Fruit fly (Drosophila melanogaster) whole organism, embryonic: ENCODE data around the gene Rpp30.

ENCODE experiments used
- Adf1 ChIP-seq: fragments of 200-800 bp; sonication (Bioruptor generic); IDR thresholded peaks from 2 replicates; pipeline ENCODE4 v1.3.6; 2022; ENCODE audit warnings: missing biosample characterization, missing genetic modification characterization
- Asciz ChIP-seq: fragments of 200-800 bp; sonication (Bioruptor generic); optimal IDR thresholded peaks from 2 replicates; lab custom pipeline; 2017; ENCODE audit warnings: missing biosample characterization, mild to moderate bottlenecking, missing genetic modification characterization, missing genetic modification reagents
- Atf3 ChIP-seq: fragments of 200-800 bp; sonication (Bioruptor generic); optimal IDR thresholded peaks from 3 replicates; lab custom pipeline; 2016; ENCODE audit warnings: missing biosample characterization, missing genetic modification characterization
- Bgb ChIP-seq: fragments of 200-800 bp; sonication (Bioruptor generic); IDR thresholded peaks from 2 replicates; pipeline ENCODE4 v1.3.6; 2022; ENCODE audit warnings: missing biosample characterization, missing genetic modification characterization; ENCODE audit not compliant: partially characterized antibody
- CG1024 ChIP-seq: fragments of 200-800 bp; sonication (Bioruptor generic); IDR thresholded peaks from 2 replicates; pipeline ENCODE4 v1.3.6; 2022; ENCODE audit warnings: missing biosample characterization, missing genetic modification characterization
- CG10959 ChIP-seq: fragments of 200-800 bp; sonication (Bioruptor generic); IDR thresholded peaks from 2 replicates; pipeline ENCODE4 v1.3.6; 2022; ENCODE audit warnings: missing biosample characterization, missing genetic modification characterization
- CG12071 ChIP-seq: fragments of 200-800 bp; sonication (Bioruptor generic); optimal IDR thresholded peaks from 3 replicates; lab custom pipeline; 2018; ENCODE audit warnings: missing biosample characterization, mild to moderate bottlenecking, missing genetic modification characterization
- CG12155 ChIP-seq: fragments of 200-800 bp; sonication (Bioruptor generic); optimal IDR thresholded peaks from 3 replicates; lab custom pipeline; 2016; ENCODE audit warnings: missing biosample characterization, missing genetic modification characterization
- CG13123 ChIP-seq: fragments of 200-800 bp; sonication (Bioruptor generic); optimal IDR thresholded peaks from 2 replicates; lab custom pipeline; 2016; ENCODE audit warnings: missing biosample characterization, missing genetic modification characterization
- CG14014 ChIP-seq: fragments of 200-800 bp; sonication (Bioruptor generic); IDR thresholded peaks from 2 replicates; pipeline ENCODE4 v1.3.6; 2022; ENCODE audit warnings: missing biosample characterization, missing genetic modification characterization
- CG14860 ChIP-seq: fragments of 200-800 bp; sonication (Bioruptor generic); IDR thresholded peaks from 3 replicates; pipeline ENCODE4 v1.3.6; 2022; ENCODE audit warnings: missing biosample characterization, missing genetic modification characterization; ENCODE audit not compliant: partially characterized antibody
- CG14965 ChIP-seq: fragments of 200-800 bp; sonication (Bioruptor generic); optimal IDR thresholded peaks from 2 replicates; lab custom pipeline; 2016; ENCODE audit warnings: missing biosample characterization, missing genetic modification characterization, borderline replicate concordance
- CG15073 ChIP-seq: fragments of 200-800 bp; sonication (Bioruptor generic); optimal IDR thresholded peaks from 2 replicates; lab custom pipeline; 2016; ENCODE audit warnings: missing biosample characterization, missing genetic modification characterization
- CG17328 ChIP-seq: fragments of 200-800 bp; sonication (Bioruptor generic); IDR thresholded peaks from 2 replicates; pipeline ENCODE4 v1.3.6; 2022; ENCODE audit warnings: missing biosample characterization, missing genetic modification characterization
- CG17359 ChIP-seq: fragments of 200-800 bp; sonication (Bioruptor generic); optimal IDR thresholded peaks from 3 replicates; lab custom pipeline; 2018; ENCODE audit warnings: missing biosample characterization, mild to moderate bottlenecking, missing genetic modification characterization, moderate library complexity
- CG30431 ChIP-seq: fragments of 200-800 bp; sonication (Bioruptor generic); optimal IDR thresholded peaks from 2 replicates; lab custom pipeline; 2017; ENCODE audit warnings: missing biosample characterization, missing genetic modification characterization
- CG32767 ChIP-seq: fragments of 200-800 bp; sonication (Bioruptor generic); IDR thresholded peaks from 2 replicates; pipeline ENCODE4 v1.3.6; 2022; ENCODE audit warnings: missing biosample characterization, missing genetic modification characterization
- CG33213 ChIP-seq: fragments of 200-800 bp; sonication (Bioruptor generic); optimal IDR thresholded peaks from 3 replicates; lab custom pipeline; 2016; ENCODE audit warnings: missing biosample characterization, missing genetic modification characterization
- CG34224 ChIP-seq: fragments of 200-800 bp; sonication (Bioruptor generic); IDR thresholded peaks from 3 replicates; pipeline ENCODE4 v1.3.6; 2022; ENCODE audit warnings: missing biosample characterization, missing genetic modification characterization; ENCODE audit not compliant: partially characterized antibody
- CG5953 ChIP-seq: fragments of 200-800 bp; sonication (Bioruptor generic); IDR thresholded peaks from 2 replicates; pipeline ENCODE4 v1.3.6; 2022; ENCODE audit warnings: missing biosample characterization, missing genetic modification characterization
- CG6175 ChIP-seq: fragments of 200-800 bp; sonication (Bioruptor generic); IDR thresholded peaks from 3 replicates; pipeline ENCODE4 v1.3.6; 2022; ENCODE audit warnings: missing biosample characterization, missing genetic modification characterization
- CG6654 ChIP-seq: fragments of 200-800 bp; sonication (Bioruptor generic); optimal IDR thresholded peaks from 2 replicates; lab custom pipeline; 2017; ENCODE audit warnings: missing biosample characterization, mild to moderate bottlenecking, missing genetic modification characterization
- CG7357 ChIP-seq: fragments of 200-800 bp; sonication (Bioruptor generic); IDR thresholded peaks from 3 replicates; pipeline ENCODE4 v1.3.6; 2022; ENCODE audit warnings: missing biosample characterization, missing genetic modification characterization
- CG9797 ChIP-seq: fragments of 200-800 bp; sonication (Bioruptor generic); optimal IDR thresholded peaks from 3 replicates; lab custom pipeline; 2018; ENCODE audit warnings: missing biosample characterization, mild to moderate bottlenecking, missing genetic modification characterization
- CG9932 ChIP-seq: fragments of 200-800 bp; sonication (Bioruptor generic); IDR thresholded peaks from 2 replicates; pipeline ENCODE4 v1.3.6; 2022; ENCODE audit warnings: missing biosample characterization, missing genetic modification characterization
- CoRest ChIP-seq: fragments of 200-800 bp; sonication (Bioruptor generic); optimal IDR thresholded peaks from 3 replicates; lab custom pipeline; 2018; ENCODE audit warnings: missing biosample characterization, mild to moderate bottlenecking, missing genetic modification characterization, moderate library complexity
- Dip3 ChIP-seq: fragments of 200-800 bp; sonication (Bioruptor generic); optimal IDR thresholded peaks from 3 replicates; lab custom pipeline; 2016; ENCODE audit warnings: missing biosample characterization, missing genetic modification characterization
- Drgx ChIP-seq: fragments of 200-800 bp; sonication (Bioruptor generic); IDR thresholded peaks from 2 replicates; pipeline ENCODE4 v1.3.6; 2022; ENCODE audit warnings: missing biosample characterization, missing genetic modification characterization
- HLH54F ChIP-seq: fragments of 200-800 bp; sonication (Bioruptor generic); optimal IDR thresholded peaks from 3 replicates; lab custom pipeline; 2016; ENCODE audit warnings: missing biosample characterization, missing genetic modification characterization
- Hand ChIP-seq: fragments of 200-800 bp; sonication (Bioruptor generic); optimal IDR thresholded peaks from 2 replicates; lab custom pipeline; 2017; ENCODE audit warnings: mild to moderate bottlenecking, missing biosample characterization, missing genetic modification reagents, missing genetic modification characterization
- HmgZ ChIP-seq: fragments of 200-800 bp; sonication (Bioruptor generic); optimal IDR thresholded peaks from 2 replicates; lab custom pipeline; 2018; ENCODE audit warnings: missing biosample characterization, mild to moderate bottlenecking, missing genetic modification characterization
- Hr39 ChIP-seq: fragments of >200 bp; optimal IDR thresholded peaks from 2 replicates; lab custom pipeline; 2017
- Hr51 ChIP-seq, 2 experiments: fragments of 200-800 bp; sonication (Bioruptor generic); optimal IDR thresholded peaks; 2 replicates in 1 of 2; 3 replicates in 1 of 2; lab custom pipeline; 2016 to 2018; ENCODE audit warnings: missing biosample characterization in 2 of 2, missing genetic modification characterization in 2 of 2, mild to moderate bottlenecking in 1 of 2, moderate library complexity in 1 of 2
- Hsf ChIP-seq: fragments of 200-800 bp; sonication (Bioruptor generic); optimal IDR thresholded peaks from 3 replicates; lab custom pipeline; 2016; ENCODE audit warnings: missing biosample characterization, missing genetic modification characterization
- NC2β ChIP-seq: fragments of 200-800 bp; sonication (Bioruptor generic); optimal IDR thresholded peaks from 2 replicates; lab custom pipeline; 2016; ENCODE audit warnings: missing biosample characterization, missing genetic modification characterization
- Nf-YB ChIP-seq: fragments of 200-800 bp; sonication (Bioruptor generic); optimal IDR thresholded peaks from 3 replicates; lab custom pipeline; 2019; ENCODE audit warnings: missing biosample characterization, mild to moderate bottlenecking, missing genetic modification characterization, moderate library complexity
- Sox100B ChIP-seq: fragments of 200-800 bp; sonication (Bioruptor generic); optimal IDR thresholded peaks from 3 replicates; lab custom pipeline; 2018; ENCODE audit warnings: missing biosample characterization, mild to moderate bottlenecking, missing genetic modification characterization
- Tbp ChIP-seq: fragments of >200 bp; optimal IDR thresholded peaks from 2 replicates; lab custom pipeline; 2018; ENCODE audit warnings: missing biosample characterization, missing genetic modification characterization
- al ChIP-seq: fragments of 200-800 bp; sonication (Bioruptor generic); IDR thresholded peaks from 2 replicates; pipeline ENCODE4 v1.3.6; 2022; ENCODE audit warnings: missing biosample characterization, missing genetic modification characterization
- ara ChIP-seq: fragments of 200-800 bp; sonication (Bioruptor generic); IDR thresholded peaks from 2 replicates; pipeline ENCODE4 v1.3.6; 2022; ENCODE audit warnings: missing biosample characterization, missing genetic modification characterization
- bcd ChIP-seq: fragments of 200-800 bp; sonication (Bioruptor generic); optimal IDR thresholded peaks from 2 replicates; lab custom pipeline; 2017; ENCODE audit warnings: missing biosample characterization, mild to moderate bottlenecking, missing genetic modification characterization
- cas ChIP-seq: fragments of 200-800 bp; sonication (Bioruptor generic); IDR thresholded peaks from 2 replicates; pipeline ENCODE4 v1.3.6; 2022; ENCODE audit warnings: missing biosample characterization, missing genetic modification characterization
- croc ChIP-seq: fragments of 200-800 bp; sonication (Bioruptor generic); conservative IDR thresholded peaks from 3 replicates; pipeline ENCODE4 v1.3.6; 2022; ENCODE audit warnings: missing biosample characterization, missing genetic modification characterization
- ewg ChIP-seq: fragments of 200-800 bp; sonication (Bioruptor generic); optimal IDR thresholded peaks from 3 replicates; lab custom pipeline; 2017; ENCODE audit warnings: mild to moderate bottlenecking, missing biosample characterization, missing genetic modification reagents, missing genetic modification characterization
- h ChIP-seq: fragments of >200 bp; optimal IDR thresholded peaks from 2 replicates; lab custom pipeline; 2017
- her ChIP-seq: fragments of 200-800 bp; sonication (Bioruptor generic); optimal IDR thresholded peaks from 2 replicates; lab custom pipeline; 2016; ENCODE audit warnings: missing biosample characterization, missing genetic modification characterization
- kni ChIP-seq: fragments of 200-800 bp; sonication (Bioruptor generic); optimal IDR thresholded peaks from 3 replicates; lab custom pipeline; 2017; ENCODE audit warnings: mild to moderate bottlenecking, missing biosample characterization, missing genetic modification reagents, missing genetic modification characterization
- p53 ChIP-seq: fragments of 200-800 bp; sonication (Bioruptor generic); optimal IDR thresholded peaks from 2 replicates; lab custom pipeline; 2016; ENCODE audit warnings: missing biosample characterization, missing genetic modification characterization
- psq ChIP-seq: fragments of 200-800 bp; sonication (Bioruptor generic); optimal IDR thresholded peaks from 2 replicates; lab custom pipeline; 2017; ENCODE audit warnings: missing biosample characterization, missing genetic modification characterization
- row ChIP-seq: fragments of 200-800 bp; sonication (Bioruptor generic); IDR thresholded peaks from 3 replicates; pipeline ENCODE4 v1.3.6; 2022; ENCODE audit warnings: missing biosample characterization, missing genetic modification characterization
- tgo ChIP-seq: fragments of 200-800 bp; sonication (Bioruptor generic); IDR thresholded peaks from 3 replicates; pipeline ENCODE4 v1.3.6; 2022; ENCODE audit warnings: missing biosample characterization, missing genetic modification characterization
- trem ChIP-seq: fragments of 200-800 bp; optimal IDR thresholded peaks from 3 replicates; lab custom pipeline; 2019; ENCODE audit warnings: missing biosample characterization, mild to moderate bottlenecking, missing genetic modification characterization, moderate library complexity

Gene Rpp30

DNA sequence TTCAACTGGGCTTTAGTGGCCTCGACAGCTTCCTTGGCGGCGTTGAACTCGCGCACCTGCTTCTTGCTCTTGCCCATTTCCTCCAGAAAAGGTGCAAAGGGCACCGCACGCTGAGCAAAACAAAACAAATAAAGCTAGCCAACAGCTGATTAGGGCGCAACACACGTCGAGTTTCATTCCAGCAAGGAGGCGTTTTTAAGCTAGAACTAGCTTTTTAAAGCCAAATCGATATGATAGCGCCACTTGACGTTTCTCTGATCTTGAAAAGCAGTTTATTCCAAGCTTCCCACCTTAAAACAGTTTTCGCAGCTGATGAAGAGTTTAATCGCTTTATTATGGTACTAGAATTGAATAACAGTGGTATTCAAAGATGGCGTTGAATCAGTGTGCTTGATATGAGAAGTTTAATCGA, 30.9 kb upstream of the Rpp30 start, which contains the start of gene CG11601 (continued):
- peak; percentile 34 for TF ChIP-seq HLH54F (GFP tag; lab: Kevin White, UChicago)
- TF ChIP-seq CG1024 (GFP tag; lab: Robert Waterston, UW): no peak
- peak; percentile 46 for TF ChIP-seq bcd (GFP tag; lab: Kevin White, UChicago)
- TF ChIP-seq CG17359: peak; percentile 20
- no peak for TF ChIP-seq ewg
- peak; percentile 39 for TF ChIP-seq CoRest (tag; lab: Kevin White, UChicago)
- TF ChIP-seq trem: peak; percentile 8
- no peak for TF ChIP-seq CG14965 (GFP tag; lab: Kevin White, UChicago)
- TF ChIP-seq Hsf (GFP tag; lab: Kevin White, UChicago): peak; percentile 49
- peak; percentile 53; the same call in 1 of the 2 replicates for TF ChIP-seq CG17328
- peak; percentile 44 for TF ChIP-seq psq (GFP tag; lab: Kevin White, UChicago)
- TF ChIP-seq tgo: 0 out of 3 replicates have a peak, but pooled peaks have one; percentile 14
- TF ChIP-seq Hr51 (GFP tag; optimal IDR thresholded peaks at IDR 0.05; lab: Kevin White, UChicago): peak in 1 of 2 experiments; percentile 9
- TF ChIP-seq Hr39 (lab: Kevin White, UChicago): no peak
- no peak for TF ChIP-seq CG14860 (GFP tag; lab: Robert Waterston, UW)
- TF ChIP-seq Asciz (GFP tag; lab: Kevin White, UChicago): no peak
- TF ChIP-seq CG12155 (GFP tag; lab: Kevin White, UChicago): no peak
- TF ChIP-seq Nf-YB: no peak
- TF ChIP-seq kni (GFP tag; lab: Kevin White, UChicago): peak; percentile 24
- no peak for TF ChIP-seq CG15073 (GFP tag; lab: Kevin White, UChicago)
- TF ChIP-seq cas: no peak
- 0 out of 2 replicates have a peak, but pooled peaks have one; percentile 5 for TF ChIP-seq ara (GFP tag; lab: Robert Waterston, UW)
- TF ChIP-seq Atf3 (GFP tag; lab: Kevin White, UChicago): no peak
- peak; percentile 67; the same call in 2 of the 3 replicates for TF ChIP-seq CG7357 (GFP tag; lab: Robert Waterston, UW)
- TF ChIP-seq al (GFP tag; lab: Robert Waterston, UW): no peak
- TF ChIP-seq Drgx (GFP tag; lab: Robert Waterston, UW): no peak
- no peak for TF ChIP-seq CG30431 (GFP tag; lab: Kevin White, UChicago)
- TF ChIP-seq h (lab: Kevin White, UChicago): no peak
- peak; percentile 55 for TF ChIP-seq HmgZ (tag; lab: Kevin White, UChicago)
- TF ChIP-seq CG6175 (GFP tag; lab: Robert Waterston, UW): no peak
- peak; percentile 53 for TF ChIP-seq Bgb
- TF ChIP-seq CG6654 (GFP tag; lab: Kevin White, UChicago): no peak
- peak; percentile 47 for TF ChIP-seq CG33213 (GFP tag; lab: Kevin White, UChicago)
- no peak for TF ChIP-seq Adf1 (GFP tag; lab: Robert Waterston, UW)
- TF ChIP-seq CG32767 (GFP tag; lab: Robert Waterston, UW): 0 out of 2 replicates have a peak, but pooled peaks have one; percentile 27
- TF ChIP-seq CG34224 (GFP tag; lab: Robert Waterston, UW): no peak
- TF ChIP-seq Hand (GFP tag; lab: Kevin White, UChicago): no peak
- TF ChIP-seq NC2β (GFP tag; lab: Kevin White, UChicago): peak; percentile 37
- TF ChIP-seq p53 (GFP tag; lab: Kevin White, UChicago): no peak
- TF ChIP-seq croc (GFP tag; lab: Robert Waterston, UW): no peak
- TF ChIP-seq her (GFP tag; lab: Kevin White, UChicago): peak; percentile 52
- TF ChIP-seq CG5953 (GFP tag; lab: Robert Waterston, UW): no peak
- TF ChIP-seq Dip3 (GFP tag; lab: Kevin White, UChicago): peak; percentile 6
- peak; percentile 49 for TF ChIP-seq CG9932 (GFP tag; lab: Robert Waterston, UW)
- TF ChIP-seq CG13123 (GFP tag; lab: Kevin White, UChicago): no peak
- peak; percentile 14 for TF ChIP-seq CG9797
- TF ChIP-seq CG10959 (GFP tag; lab: Robert Waterston, UW): no peak
- TF ChIP-seq Sox100B (GFP tag; lab: Kevin White, UChicago): no peak
- peak; percentile 83 for TF ChIP-seq row (GFP tag; lab: Robert Waterston, UW)
- TF ChIP-seq Tbp (GFP tag; lab: Kevin White, UChicago): no peak
- no peak for TF ChIP-seq CG12071
- no peak for TF ChIP-seq CG14014 (GFP tag; lab: Robert Waterston, UW)
